Worm (Caenorhabditis elegans): Measurements from ENCODE around the gene rnh-1.2.

- no peak for TF ChIP-seq snpc-4 (tag; optimal IDR thresholded peaks at IDR 0.05)
- TF ChIP-seq unc-39 (tag; optimal IDR thresholded peaks at IDR 0.05), result no peak
- no peak for TF ChIP-seq dmd-4 (tag; optimal IDR thresholded peaks at IDR 0.05)
- TF ChIP-seq F13H6.1 (tag; optimal IDR thresholded peaks at IDR 0.05), result no peak
- TF ChIP-seq lin-13 (GFP tag; optimal IDR thresholded peaks at IDR 0.05), result no peak
- TF ChIP-seq R02D3.7 (tag; optimal IDR thresholded peaks at IDR 0.05), result no peak
- no peak for TF ChIP-seq nhr-25 (tag; optimal IDR thresholded peaks at IDR 0.05)
Observed at ce11 chrII:9850945-9851344, 9.1 kb upstream of the rnh-1.2 start, which contains the start of gene ZK938.10.
